Worm (Caenorhabditis elegans) whole organism, late embryonic: ENCODE results near the gene R11D1.12.

Experiments used
- T23F11.4 ChIP-seq: fragments of 200-800 bp; sonication (Bioruptor generic); optimal IDR thresholded peaks from 2 replicates; lab custom pipeline; 2018; ENCODE audit warnings: mild to moderate bottlenecking, missing genetic modification characterization, missing compliant biosample characterization
- ama-1 ChIP-seq: fragments of 150-350 bp; optimal IDR thresholded peaks from 2 replicates; lab custom pipeline; 2014
- madf-2 ChIP-seq: sonication (generic microtip); optimal IDR thresholded peaks from 2 replicates; lab custom pipeline; 2017; ENCODE audit warnings: missing genetic modification characterization, missing compliant biosample characterization
- mec-3 ChIP-seq: sonication (generic microtip); optimal IDR thresholded peaks from 2 replicates; lab custom pipeline; 2016; ENCODE audit warnings: borderline replicate concordance, missing genetic modification characterization, missing compliant biosample characterization
- nhr-11 ChIP-seq: fragments of 150-350 bp; optimal IDR thresholded peaks from 2 replicates; lab custom pipeline; 2014; ENCODE audit warnings: missing biosample characterization, missing genetic modification characterization
- pha-4 ChIP-seq: fragments of 150-350 bp; optimal IDR thresholded peaks from 2 replicates; lab custom pipeline; 2018; ENCODE audit warnings: missing biosample characterization, missing genetic modification reagents, missing genetic modification characterization
- rnt-1 ChIP-seq: sonication (generic microtip); optimal IDR thresholded peaks from 2 replicates; lab custom pipeline; 2016; ENCODE audit warnings: missing genetic modification characterization, missing compliant biosample characterization
- sox-2 ChIP-seq: fragments of 200-800 bp; sonication (Bioruptor generic); IDR thresholded peaks from 2 replicates; pipeline ENCODE4 v1.3.6; 2022; ENCODE audit warnings: missing genetic modification reagents, missing genetic modification characterization, missing compliant biosample characterization
- syd-9 ChIP-seq: sonication (generic microtip); optimal IDR thresholded peaks from 2 replicates; lab custom pipeline; 2016; ENCODE audit warnings: mild to moderate bottlenecking, missing genetic modification characterization, moderate library complexity, missing compliant biosample characterization
- tbx-2 ChIP-seq: sonication (generic microtip); optimal IDR thresholded peaks from 2 replicates; lab custom pipeline; 2016; ENCODE audit warnings: missing genetic modification characterization, missing compliant biosample characterization
- unc-55 ChIP-seq: sonication (generic microtip); optimal IDR thresholded peaks from 2 replicates; lab custom pipeline; 2017; ENCODE audit warnings: missing biosample characterization, missing genetic modification reagents, missing genetic modification characterization
- unc-86 ChIP-seq: sonication (generic microtip); optimal IDR thresholded peaks from 2 replicates; lab custom pipeline; 2016; ENCODE audit warnings: missing genetic modification characterization, missing compliant biosample characterization

DNA sequence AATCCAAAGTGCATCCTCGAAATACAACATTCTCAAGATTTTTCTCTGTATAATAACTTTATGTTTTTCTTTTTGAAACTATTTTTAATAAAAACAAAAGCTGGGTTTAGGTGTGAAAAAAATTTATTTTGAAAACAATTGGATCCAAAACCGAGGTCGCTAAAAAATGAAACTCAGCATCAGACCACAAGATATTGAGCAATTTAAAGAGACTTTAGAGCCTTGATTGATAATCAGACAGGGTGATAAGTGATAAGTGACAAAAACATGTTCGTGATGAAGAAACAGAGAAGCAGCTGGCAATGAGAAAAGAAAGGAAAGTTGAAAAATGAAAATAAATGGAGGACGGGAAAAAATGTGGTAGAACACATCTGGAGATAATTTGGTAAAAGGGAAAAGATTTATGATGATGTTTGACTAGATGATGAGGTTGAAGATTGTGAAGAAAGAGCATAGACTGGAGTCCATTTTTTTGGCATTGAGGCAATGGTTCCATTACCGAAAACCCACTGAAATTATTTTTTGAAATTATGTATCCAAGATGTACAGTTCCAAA is 25.8 kb upstream of the R11D1.12 start, which contains the start of gene C15C8.6:
- TF ChIP-seq pha-4 (tag; lab: Kevin White, UChicago) (no peak), tbx-2 (tag; lab: Kevin White, UChicago) (no peak), sox-2 (GFP tag; lab: Robert Waterston, UW) (no peak), syd-9 (tag; lab: Kevin White, UChicago) (no peak), unc-55 (GFP tag; lab: Kevin White, UChicago) (no peak), nhr-11 (tag; lab: Kevin White, UChicago) (no peak), rnt-1 (tag; lab: Kevin White, UChicago) (no peak), mec-3 (tag; lab: Kevin White, UChicago) (no peak), T23F11.4 (GFP tag; lab: Kevin White, UChicago) (no peak), unc-86 (tag; lab: Kevin White, UChicago) (no peak), madf-2 (tag; lab: Kevin White, UChicago) (no peak), ama-1 (lab: Kevin White, UChicago) (no peak)
